Fruit fly (Drosophila melanogaster) S2 (cell line): ENCODE results near the gene Chchd2.

Source experiments
- CG8478 ChIP-seq: fragments of >200 bp; optimal IDR thresholded peaks from 2 replicates; lab custom pipeline; 2018
- CTCF ChIP-seq, 2 experiments: fragments of >200 bp; optimal IDR thresholded peaks; 2 replicates each; lab custom pipeline; 2018

DNA sequence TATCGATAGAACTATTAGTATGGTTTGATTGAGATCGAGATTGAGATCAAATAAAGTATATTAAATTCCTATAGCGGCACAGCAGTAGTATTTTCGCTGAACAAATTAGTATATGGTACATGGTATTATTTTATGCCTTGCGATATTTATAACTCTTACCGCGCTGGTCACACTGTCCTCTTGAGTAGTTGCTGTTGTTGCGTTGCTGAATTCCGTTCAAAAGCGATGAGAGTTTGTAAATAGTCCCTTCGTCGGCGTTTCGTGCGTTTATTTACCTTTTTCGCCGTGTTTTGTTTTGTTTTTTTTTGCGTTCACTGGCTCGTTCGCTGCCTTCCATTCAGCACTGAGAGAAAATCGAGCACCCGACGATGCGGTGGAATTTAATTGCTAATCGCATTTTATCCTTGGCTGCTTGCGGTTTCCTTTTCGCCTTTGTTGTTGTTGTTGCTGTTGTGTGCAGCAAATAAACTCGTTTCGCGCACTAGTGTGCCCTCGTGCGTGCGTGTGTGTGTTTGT is 41.3 kb upstream of the Chchd2 start, which contains the start of gene CG5004:
- no peak for TF ChIP-seq CTCF (optimal IDR thresholded peaks at IDR 0.05; lab: Kevin White, UChicago)
- no peak for TF ChIP-seq CG8478 (lab: Kevin White, UChicago)
